Worm (Caenorhabditis elegans): Measurements from ENCODE around the gene pgp-9.

- no peak for TF ChIP-seq duxl-1 (tag; optimal IDR thresholded peaks at IDR 0.05; ENCODE audit: poor library complexity)
- TF ChIP-seq gei-8 (GFP tag; optimal IDR thresholded peaks at IDR 0.05), result no peak
- no peak for TF ChIP-seq egl-43 (GFP tag; IDR thresholded peaks at IDR 0.05)
- no peak for TF ChIP-seq nhr-111 (GFP tag; optimal IDR thresholded peaks at IDR 0.05)
- no peak for TF ChIP-seq saeg-2 (GFP tag; IDR thresholded peaks at IDR 0.05)
- no peak for TF ChIP-seq nhr-77 (tag; optimal IDR thresholded peaks at IDR 0.05)
These were observed 37.0 kb upstream of the pgp-9 start, which contains the start of gene str-77 for ce11 chrV:17718647-17719046.

Data from whole organism, L4 larva.